Fruit fly (Drosophila melanogaster): Measurements from ENCODE around the gene Fum2.

The Fum2 gene

DNA sequence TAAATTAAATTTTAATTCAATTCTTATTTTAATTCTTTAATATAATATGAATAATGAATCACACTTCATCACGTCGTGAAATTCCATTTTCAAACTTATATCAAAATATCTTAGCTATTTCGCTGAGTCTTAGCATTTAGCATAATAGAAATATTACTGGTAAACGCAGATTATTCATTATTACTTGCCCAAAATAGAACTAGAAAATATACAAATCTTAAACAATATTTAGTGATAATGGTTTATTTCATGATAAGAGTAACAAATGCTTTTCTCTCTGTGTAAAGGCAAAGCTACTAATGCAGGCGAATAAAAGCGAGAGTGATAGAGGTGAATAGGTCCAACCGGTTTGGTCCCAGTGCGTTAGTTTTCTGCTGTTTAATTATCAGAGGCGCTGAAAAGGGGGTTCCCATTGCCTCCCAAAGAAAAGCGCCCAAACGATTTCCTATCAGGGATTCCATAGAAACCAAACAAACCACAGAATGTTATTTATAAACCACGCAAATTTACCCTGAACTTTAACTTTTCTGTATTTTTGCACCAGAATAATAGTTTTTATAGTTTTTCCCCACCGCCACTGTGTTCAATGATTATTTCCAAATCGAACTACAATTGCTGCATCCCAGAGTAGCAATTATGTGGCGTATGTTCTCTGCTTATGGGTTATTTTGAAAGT is 18.6 kb upstream of the Fum2 start:
- no peak for TF ChIP-seq CG17801 (GFP tag; optimal IDR thresholded peaks at IDR 0.05; ENCODE audit: partially characterized antibody)

dm6 chrX:6663976-6664375 is 17.6 kb upstream of the Fum2 start:
- no peak for TF ChIP-seq CG17801 (GFP tag; optimal IDR thresholded peaks at IDR 0.05; ENCODE audit: partially characterized antibody)

DNA sequence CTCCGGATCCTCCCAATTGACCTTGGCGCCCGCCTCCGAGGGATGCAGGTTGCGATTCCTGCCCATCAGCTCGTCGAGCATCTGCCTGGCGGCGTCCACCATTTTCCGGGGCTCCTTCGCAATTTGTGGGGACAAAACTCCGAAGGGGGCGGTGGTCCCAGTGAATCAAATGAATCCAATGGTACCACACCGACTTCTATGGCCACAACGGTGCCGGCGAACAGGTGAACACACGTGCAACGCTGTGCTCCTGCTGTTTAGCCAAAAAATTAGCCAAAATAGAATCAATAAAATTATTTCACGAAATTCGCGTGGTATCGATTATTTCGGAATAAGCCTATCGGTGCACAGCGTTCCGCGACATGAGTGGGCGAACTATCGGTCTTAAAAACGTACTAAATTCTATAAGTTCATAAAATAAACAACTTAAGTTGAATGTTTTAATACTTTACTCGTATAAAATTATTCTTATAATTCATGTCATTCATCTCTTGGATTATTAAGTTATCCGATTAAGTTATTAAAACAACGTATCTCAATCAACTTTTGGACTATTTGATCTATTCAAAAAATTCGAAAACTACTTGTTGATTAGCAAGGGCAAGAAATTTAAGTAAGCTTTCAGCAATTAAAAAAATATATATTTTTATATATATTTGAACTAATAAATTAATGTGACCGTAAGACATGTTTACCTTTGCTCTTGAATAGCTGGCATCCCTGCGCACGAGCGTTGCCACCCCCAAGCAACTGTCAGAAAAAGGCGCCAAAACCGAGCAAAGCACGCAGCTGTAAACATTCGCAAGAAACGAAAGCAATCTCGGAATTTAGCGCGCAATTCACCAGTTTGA is 7.7 kb upstream of the Fum2 start, which contains the start of the genes CG3198 and Mcm6:
TSS of gene CG3198 (minus strand) at position 337 of the 851 bp plus-strand sequence.
TSS of gene Mcm6 (plus strand) at position 751 of the 851 bp plus-strand sequence.
- no peak for TF ChIP-seq CG17801 (GFP tag; optimal IDR thresholded peaks at IDR 0.05; ENCODE audit: partially characterized antibody)

dm6 chrX:6677826-6678489 is 3.6 kb upstream of the Fum2 start, which contains the start of gene Fum1:
TSS of gene Fum1 (plus strand) at chrX:6678424.
- TF ChIP-seq CG17801 (GFP tag; optimal IDR thresholded peaks at IDR 0.05; ENCODE audit: partially characterized antibody) = peak; percentile 58

- peak; percentile 88 for TF ChIP-seq CG17801 (GFP tag; optimal IDR thresholded peaks at IDR 0.05; ENCODE audit: partially characterized antibody)
These were observed 2.7 kb upstream of the Fum2 start, which contains the start of gene ND-ASHI for dm6 chrX:6678635-6679501. TSS of gene ND-ASHI (minus strand) at chrX:6679118.

dm6 chrX:6679502-6679810 is 2.1 kb upstream of the Fum2 start:
- TF ChIP-seq CG17801 (GFP tag; optimal IDR thresholded peaks at IDR 0.05; ENCODE audit: partially characterized antibody) = no peak

DNA sequence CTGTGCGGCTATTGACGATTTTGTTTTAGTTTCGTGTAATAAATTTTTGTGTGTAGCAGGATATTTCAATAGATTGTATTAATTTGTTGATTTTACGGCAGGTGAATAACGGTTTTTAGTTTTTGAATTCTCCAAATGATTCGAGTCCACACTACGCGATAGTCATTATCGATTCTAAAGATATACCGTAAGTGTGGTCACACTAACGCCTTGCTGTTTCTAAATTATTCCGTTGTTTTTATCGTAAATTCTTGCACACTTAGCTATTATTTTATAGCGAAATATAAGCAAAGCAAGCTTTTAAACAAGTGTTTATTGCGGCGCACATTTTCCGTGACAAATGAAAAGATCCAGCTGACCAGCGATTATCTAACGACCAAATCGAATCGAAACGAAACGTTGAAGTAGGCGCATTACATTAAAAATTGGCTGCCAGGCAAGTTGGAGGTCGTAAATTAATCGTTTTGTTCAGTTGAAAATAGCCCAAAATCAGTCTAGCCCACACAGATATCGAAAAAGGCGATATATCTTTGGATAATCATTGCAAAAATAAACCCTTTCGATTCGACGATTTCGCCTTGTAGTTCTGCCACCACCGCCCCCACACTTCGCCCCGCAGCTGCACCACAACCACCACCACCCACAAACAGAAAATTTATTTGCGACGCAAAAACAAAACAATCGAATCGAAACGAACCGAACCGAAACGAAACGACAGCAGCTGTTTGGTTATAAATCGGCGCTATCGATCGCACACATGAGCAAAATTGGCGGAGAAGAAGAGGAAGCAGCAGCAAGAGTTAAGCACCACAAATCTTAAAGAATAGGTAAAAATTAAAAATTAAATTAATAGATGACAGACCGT is 2.3 kb downstream of the Fum2 start, which contains the start of gene Pink1:
TSS of gene Pink1 (plus strand) at position 164 of the 865 bp plus-strand sequence.
- TF ChIP-seq CG17801 (GFP tag; optimal IDR thresholded peaks at IDR 0.05; ENCODE audit: partially characterized antibody) = peak; percentile 50

dm6 chrX:6687267-6687666 is 5.7 kb downstream of the Fum2 start, which contains the start of gene CG44303:
TSS of gene CG44303 (minus strand) at chrX:6687420.
- TF ChIP-seq CG17801 (GFP tag; optimal IDR thresholded peaks at IDR 0.05; ENCODE audit: partially characterized antibody) = no peak

DNA sequence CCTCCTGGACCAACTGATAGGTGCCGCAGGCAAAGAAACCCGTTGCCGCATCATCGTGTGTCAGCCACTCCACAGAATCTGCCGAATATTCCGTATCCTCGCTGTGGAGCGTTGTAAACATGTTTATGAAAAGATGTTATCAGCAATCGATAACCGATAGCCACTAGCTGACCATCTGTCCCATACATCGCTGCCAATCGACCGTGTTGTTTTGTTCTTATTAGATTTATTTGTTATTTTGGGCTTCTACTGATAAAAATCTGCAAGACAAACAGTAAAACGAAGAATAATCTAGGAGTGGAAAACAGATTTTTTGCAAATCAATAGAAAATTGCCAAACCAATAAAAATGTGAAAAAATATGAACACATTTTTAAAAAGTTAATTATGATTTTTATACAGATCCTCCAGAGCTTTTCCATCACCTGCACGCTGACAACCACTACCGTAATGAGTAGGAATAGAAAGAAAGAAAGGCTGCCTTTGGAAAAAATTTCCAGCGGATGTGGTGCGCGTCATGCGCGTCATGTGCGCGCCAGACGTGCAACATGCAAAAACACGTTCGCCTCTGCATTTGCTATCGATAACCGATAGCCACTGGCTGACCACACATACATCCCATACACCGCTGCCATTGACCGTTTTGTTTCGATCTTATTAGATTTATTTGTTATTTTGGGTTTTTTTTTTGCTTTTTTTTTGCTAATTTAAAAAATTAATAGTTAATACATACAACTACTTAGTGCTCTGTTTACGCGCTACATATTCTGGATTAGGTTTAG is 7.2 kb downstream of the Fum2 start, which contains the start of gene CG3184:
TSS of gene CG3184 (minus strand) at position 155 of the 781 bp plus-strand sequence.
- TF ChIP-seq CG17801 (GFP tag; optimal IDR thresholded peaks at IDR 0.05; ENCODE audit: partially characterized antibody) = no peak

- peak; percentile 22 for TF ChIP-seq CG17801 (GFP tag; optimal IDR thresholded peaks at IDR 0.05; ENCODE audit: partially characterized antibody)
These were observed 12.7 kb downstream of the Fum2 start for dm6 chrX:6694105-6694788.

dm6 chrX:6694979-6695388 is 13.4 kb downstream of the Fum2 start, which contains the start of gene CG14442:
TSS of gene CG14442 (minus strand) at chrX:6695007.
- TF ChIP-seq CG17801 (GFP tag; optimal IDR thresholded peaks at IDR 0.05; ENCODE audit: partially characterized antibody) = peak; percentile 37

- peak; percentile 8 for TF ChIP-seq CG17801 (GFP tag; optimal IDR thresholded peaks at IDR 0.05; ENCODE audit: partially characterized antibody)
These were observed 14.9 kb downstream of the Fum2 start for dm6 chrX:6696467-6696866.
